Worm (Caenorhabditis elegans) whole organism, midembryonic: ENCODE measurements around the gene R155.3.

Experiments used
- T22C8.4 ChIP-seq: fragments of 200-800 bp; sonication (Bioruptor generic); IDR thresholded peaks from 2 replicates; pipeline ENCODE4 v1.3.6; 2022; ENCODE audit warnings: missing genetic modification characterization, missing compliant biosample characterization
- cog-1 ChIP-seq: sonication (generic microtip); optimal IDR thresholded peaks from 2 replicates; lab custom pipeline; 2016; ENCODE audit warnings: missing genetic modification characterization, missing compliant biosample characterization
- flt-1 ChIP-seq: fragments of 200-800 bp; sonication (Bioruptor generic); IDR thresholded peaks from 2 replicates; pipeline ENCODE4 v1.3.6; 2022; ENCODE audit warnings: missing genetic modification characterization, missing compliant biosample characterization
- klf-2 ChIP-seq: fragments of 200-800 bp; sonication (Bioruptor generic); conservative IDR thresholded peaks from 2 replicates; pipeline ENCODE4 v1.3.6; 2022; ENCODE audit warnings: missing genetic modification reagents, missing genetic modification characterization, missing compliant biosample characterization
- med-1 ChIP-seq: sonication (generic microtip); optimal IDR thresholded peaks from 2 replicates; lab custom pipeline; 2017; ENCODE audit warnings: missing genetic modification characterization, mild to moderate bottlenecking, missing compliant biosample characterization, antibody characterized with exemption, missing genetic modification reagents; ENCODE audit not compliant: insufficient read depth
- ref-1 ChIP-seq: fragments of 200-800 bp; sonication (Bioruptor generic); conservative IDR thresholded peaks from 2 replicates; pipeline ENCODE4 v1.3.6; 2022; ENCODE audit warnings: missing genetic modification reagents, missing genetic modification characterization, missing compliant biosample characterization
- tab-1 ChIP-seq: fragments of 200-800 bp; sonication (Bioruptor generic); IDR thresholded peaks from 2 replicates; pipeline ENCODE4 v1.3.6; 2022; ENCODE audit warnings: missing genetic modification characterization, missing compliant biosample characterization
- ztf-23 ChIP-seq: fragments of 200-800 bp; sonication (Bioruptor generic); IDR thresholded peaks from 2 replicates; pipeline ENCODE4 v1.3.6; 2022; ENCODE audit warnings: missing genetic modification reagents, missing genetic modification characterization, missing compliant biosample characterization
- ztf-29 ChIP-seq: fragments of 200-800 bp; sonication (Bioruptor generic); IDR thresholded peaks from 2 replicates; pipeline ENCODE4 v1.3.6; 2022; ENCODE audit warnings: missing genetic modification reagents, missing genetic modification characterization, missing compliant biosample characterization

R155.3 gene

DNA sequence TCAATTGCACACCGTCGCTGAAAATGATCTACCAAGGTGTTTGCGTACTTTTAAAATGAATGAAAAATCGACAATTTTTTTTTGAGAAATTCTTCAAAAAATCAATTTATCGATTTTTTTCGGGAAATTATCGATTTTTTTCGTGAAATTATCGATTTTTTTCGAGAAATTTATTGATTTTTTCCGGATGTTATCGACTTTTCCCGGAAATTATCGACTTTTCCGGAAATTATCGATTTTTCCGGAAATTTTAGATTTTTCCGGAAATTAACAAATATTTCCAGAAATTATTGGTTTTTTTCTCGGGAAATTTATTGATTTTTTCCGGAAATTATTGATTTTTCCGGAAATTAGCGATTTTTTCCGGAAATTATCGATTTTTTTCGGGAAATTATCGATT lies 11.4 kb downstream of the R155.3 start:
- peak; percentile 75 for TF ChIP-seq T22C8.4 (GFP tag; lab: Robert Waterston, UW)

DNA sequence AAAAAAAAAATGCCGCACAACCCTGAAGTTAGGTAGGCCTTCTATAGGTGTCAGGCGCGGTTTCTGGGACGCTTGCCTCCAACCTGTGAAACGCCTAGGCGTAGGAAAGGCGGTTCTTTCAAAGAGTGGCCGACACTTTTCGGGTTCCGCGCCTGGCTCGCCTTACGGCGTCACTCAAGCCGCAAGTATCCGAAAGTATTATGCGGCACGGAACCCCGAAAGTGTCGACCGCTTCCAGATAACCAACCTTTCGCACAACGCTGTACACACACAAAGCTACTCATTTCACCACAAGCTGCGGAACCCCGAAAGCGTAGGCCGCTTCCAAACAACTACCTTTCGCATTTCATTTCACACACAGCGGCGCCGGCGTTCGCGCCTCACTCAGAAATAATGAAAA lies 13.4 kb downstream of the R155.3 start:
- TF ChIP-seq klf-2: no peak
- no peak for TF ChIP-seq ztf-29
- no peak for TF ChIP-seq ztf-23 (GFP tag; lab: Robert Waterston, UW)
- no peak for TF ChIP-seq T22C8.4 (GFP tag; lab: Robert Waterston, UW)
- no peak for TF ChIP-seq tab-1 (GFP tag; lab: Robert Waterston, UW)
- no peak for TF ChIP-seq flt-1
- TF ChIP-seq ref-1: no peak
- no peak for TF ChIP-seq med-1 (GFP tag; lab: Kevin White, UChicago)
- no peak for TF ChIP-seq cog-1

- TF ChIP-seq ref-1 (no peak), ztf-29 (no peak), tab-1 (GFP tag; lab: Robert Waterston, UW) (no peak), ztf-23 (GFP tag; lab: Robert Waterston, UW) (no peak), T22C8.4 (GFP tag; lab: Robert Waterston, UW) (no peak), med-1 (GFP tag; lab: Kevin White, UChicago) (no peak), flt-1 (no peak), cog-1 (no peak), klf-2 (no peak)
Observed at ce11 chrIII:1962552-1962951, 14.0 kb downstream of the R155.3 start.

- TF ChIP-seq ref-1 (no peak), tab-1 (GFP tag; lab: Robert Waterston, UW) (no peak), ztf-23 (GFP tag; lab: Robert Waterston, UW) (no peak), T22C8.4 (GFP tag; lab: Robert Waterston, UW) (no peak), cog-1 (no peak), flt-1 (no peak), med-1 (GFP tag; lab: Kevin White, UChicago) (no peak), ztf-29 (no peak), klf-2 (no peak)
Observed at ce11 chrIII:1961895-1962506, 14.5 kb downstream of the R155.3 start, which contains the start of gene mboa-6. Gene mboa-6, minus strand, starts transcription at chrIII:1961945.

DNA sequence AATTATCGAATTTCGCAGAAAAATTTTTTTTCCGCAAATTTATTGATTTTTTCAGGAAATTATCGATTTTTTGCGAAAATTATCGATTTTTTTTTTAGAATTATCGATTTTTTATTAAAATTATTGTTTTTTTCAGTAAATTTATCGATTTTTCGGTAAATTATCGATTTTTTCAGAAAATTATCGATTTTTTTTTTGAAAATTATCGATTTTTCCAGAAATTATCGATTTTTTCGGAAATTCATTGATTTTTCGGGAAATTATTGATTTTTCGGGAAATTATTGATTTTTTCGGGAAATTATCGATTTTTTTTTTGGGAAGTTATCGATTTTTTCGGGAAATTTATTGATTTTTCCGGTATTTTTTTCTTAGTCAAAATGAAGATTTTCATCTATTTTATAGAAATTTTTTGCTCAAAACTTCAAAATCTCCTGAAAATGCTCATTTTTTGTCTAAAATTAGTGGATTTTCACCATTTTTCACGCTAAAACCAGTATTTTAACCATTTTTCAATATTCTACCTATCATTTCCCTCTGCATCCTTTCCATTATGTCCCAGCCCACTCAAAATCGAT lies 20.9 kb downstream of the R155.3 start:
- TF ChIP-seq ztf-23 (GFP tag; lab: Robert Waterston, UW): no peak
- TF ChIP-seq ztf-29: no peak
- peak; percentile 98 for TF ChIP-seq T22C8.4 (GFP tag; lab: Robert Waterston, UW)
- TF ChIP-seq med-1 (GFP tag; lab: Kevin White, UChicago): no peak
- TF ChIP-seq ref-1: no peak

DNA sequence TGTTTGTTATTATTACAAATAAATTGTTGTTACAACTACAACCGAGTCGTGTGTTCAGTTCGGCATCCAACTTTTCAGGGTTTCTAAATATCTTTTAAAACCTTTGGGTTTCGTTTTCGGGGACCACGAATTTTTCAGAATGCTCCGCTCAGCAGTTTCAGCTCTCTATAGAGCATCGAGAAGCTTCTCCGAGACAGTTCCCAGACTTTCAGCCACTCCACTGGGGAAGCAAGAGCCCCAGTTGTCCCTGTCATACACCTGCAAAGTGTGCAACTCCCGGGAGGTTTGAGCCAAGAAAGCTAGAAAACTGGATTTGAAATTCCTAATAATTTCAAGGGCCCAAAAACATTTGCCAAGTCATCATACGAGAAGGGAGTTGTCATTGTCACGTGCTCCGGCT lies 25.2 kb downstream of the R155.3 start, which contains the start of gene F53A3.7:
F53A3.7 (plus strand) TSS at position 139 of the 400 bp plus-strand sequence.
- TF ChIP-seq med-1 (GFP tag; lab: Kevin White, UChicago): no peak
- TF ChIP-seq ref-1: no peak
- no peak for TF ChIP-seq ztf-23 (GFP tag; lab: Robert Waterston, UW)
- no peak for TF ChIP-seq cog-1
- TF ChIP-seq T22C8.4 (GFP tag; lab: Robert Waterston, UW): no peak
- no peak for TF ChIP-seq ztf-29
- no peak for TF ChIP-seq flt-1
- no peak for TF ChIP-seq klf-2
- no peak for TF ChIP-seq tab-1 (GFP tag; lab: Robert Waterston, UW)

- TF ChIP-seq ztf-23 (GFP tag; lab: Robert Waterston, UW) (peak; percentile 50), ref-1 (no peak), tab-1 (GFP tag; lab: Robert Waterston, UW) (no peak), med-1 (GFP tag; lab: Kevin White, UChicago) (no peak), ztf-29 (no peak), T22C8.4 (GFP tag; lab: Robert Waterston, UW) (no peak), cog-1 (peak; percentile 72), flt-1 (peak; percentile 65; the same call in 1 of the 2 replicates), klf-2 (no peak)
Observed at ce11 chrIII:1950236-1950635, 26.3 kb downstream of the R155.3 start, which contains the start of the genes polh-1 and rps-22. Gene polh-1, minus strand, starts transcription at chrIII:1950269. Gene rps-22, plus strand, starts transcription at chrIII:1950535.

ce11 chrIII:1949362-1949761 lies 27.2 kb downstream of the R155.3 start:
- TF ChIP-seq flt-1 (no peak), tab-1 (GFP tag; lab: Robert Waterston, UW) (no peak), cog-1 (no peak), klf-2 (no peak), med-1 (GFP tag; lab: Kevin White, UChicago) (no peak), T22C8.4 (GFP tag; lab: Robert Waterston, UW) (no peak)

- TF ChIP-seq cog-1: no peak
- TF ChIP-seq med-1 (GFP tag; lab: Kevin White, UChicago): no peak
- TF ChIP-seq tab-1 (GFP tag; lab: Robert Waterston, UW): no peak
- TF ChIP-seq flt-1: no peak
- TF ChIP-seq klf-2: no peak
- no peak for TF ChIP-seq T22C8.4 (GFP tag; lab: Robert Waterston, UW)
- no peak for TF ChIP-seq ref-1
- TF ChIP-seq ztf-23 (GFP tag; lab: Robert Waterston, UW): no peak
- TF ChIP-seq ztf-29: no peak
Observed at ce11 chrIII:1947851-1948250, 28.7 kb downstream of the R155.3 start.

DNA sequence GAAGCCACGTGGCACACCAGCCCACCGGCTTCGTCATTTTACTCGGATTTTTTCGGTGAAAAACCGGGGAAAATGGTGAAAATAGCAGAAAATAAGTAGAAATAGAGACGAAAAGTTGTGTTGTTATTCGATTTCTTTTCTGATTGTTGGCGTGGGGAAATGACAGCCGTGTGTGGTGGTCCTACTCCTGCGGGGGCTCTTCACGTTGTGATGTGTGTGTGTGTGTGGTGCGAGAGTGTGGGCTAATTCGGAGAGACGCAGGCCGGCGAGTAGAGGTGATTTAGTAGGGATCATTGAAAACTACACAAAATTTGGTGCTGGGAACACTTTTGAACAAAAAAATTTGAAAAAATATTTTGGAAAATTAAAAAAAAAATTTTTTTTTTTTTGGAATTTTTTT lies 33.1 kb downstream of the R155.3 start, which contains the start of gene F53A3.1:
F53A3.1 (minus strand) TSS at position 150 of the 400 bp plus-strand sequence.
- TF ChIP-seq tab-1 (GFP tag; lab: Robert Waterston, UW): no peak

- TF ChIP-seq ztf-23 (GFP tag; lab: Robert Waterston, UW) (no peak), T22C8.4 (GFP tag; lab: Robert Waterston, UW) (no peak), ztf-29 (no peak), flt-1 (no peak), tab-1 (GFP tag; lab: Robert Waterston, UW) (no peak), med-1 (GFP tag; lab: Kevin White, UChicago) (no peak), klf-2 (no peak), cog-1 (no peak), ref-1 (no peak)
Observed at ce11 chrIII:1939625-1939988, 36.9 kb downstream of the R155.3 start.
